Worm (Caenorhabditis elegans): Measurements from ENCODE around the gene T13C5.9.

DNA sequence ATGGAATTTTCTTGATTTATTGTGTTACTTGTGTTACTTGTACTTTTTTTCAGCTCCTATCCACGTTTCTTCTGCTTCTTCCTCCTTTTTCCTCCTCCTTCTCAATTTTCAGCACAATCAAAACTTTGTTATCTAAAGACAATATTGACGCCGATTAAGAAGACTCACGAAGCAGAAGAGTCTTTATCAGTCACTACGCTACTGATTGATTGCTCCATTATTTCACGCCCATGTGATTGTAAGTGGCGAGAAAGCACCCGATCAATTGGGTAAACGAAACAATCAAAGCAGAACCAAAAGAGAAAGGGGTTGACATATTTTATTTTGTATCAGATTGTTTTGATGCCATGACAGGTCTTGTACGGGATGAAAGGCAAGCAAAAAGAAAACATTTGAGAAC, 20.8 kb upstream of the T13C5.9 start, which contains the start of gene T25B2.2:
- TF ChIP-seq ceh-91 (GFP tag; IDR thresholded peaks at IDR 0.05) (no peak), K12H6.12 (tag; optimal IDR thresholded peaks at IDR 0.05) (no peak), nhr-179 (tag; optimal IDR thresholded peaks at IDR 0.05) (no peak), rpc-1 (optimal IDR thresholded peaks at IDR 0.05) (no peak), rpc-1 (tag; optimal IDR thresholded peaks at IDR 0.05) (no peak), Y67H2A.10 (GFP tag; conservative IDR thresholded peaks at IDR 0.05) (no peak), nhr-27 (tag; optimal IDR thresholded peaks at IDR 0.05) (no peak), let-526 (GFP tag; IDR thresholded peaks at IDR 0.05) (no peak), dpl-1 (GFP tag; optimal IDR thresholded peaks at IDR 0.05) (no peak), unc-130 (GFP tag; optimal IDR thresholded peaks at IDR 0.05) (no peak), lsl-1 (GFP tag; optimal IDR thresholded peaks at IDR 0.05) (no peak)
